Fruit fly (Drosophila melanogaster) whole organism, embryonic: ENCODE measurements around the gene CG17154.

ENCODE experiments used
- Antp ChIP-seq: fragments of 200-800 bp; sonication (Bioruptor generic); optimal IDR thresholded peaks from 3 replicates; lab custom pipeline; 2016; ENCODE audit warnings: missing biosample characterization, missing genetic modification characterization
- Atf6 ChIP-seq: fragments of 200-800 bp; sonication (Bioruptor generic); IDR thresholded peaks from 2 replicates; pipeline ENCODE4 v1.3.6; 2022; ENCODE audit warnings: missing biosample characterization, missing genetic modification characterization
- Bgb ChIP-seq: fragments of 200-800 bp; sonication (Bioruptor generic); IDR thresholded peaks from 2 replicates; pipeline ENCODE4 v1.3.6; 2022; ENCODE audit warnings: missing biosample characterization, missing genetic modification characterization; ENCODE audit not compliant: partially characterized antibody
- CG11504 ChIP-seq: fragments of 200-800 bp; sonication (Bioruptor generic); optimal IDR thresholded peaks from 3 replicates; lab custom pipeline; 2019; ENCODE audit warnings: missing biosample characterization, mild to moderate bottlenecking, missing genetic modification characterization, moderate library complexity
- CG13287 ChIP-seq: fragments of 200-800 bp; sonication (Bioruptor generic); IDR thresholded peaks from 2 replicates; pipeline ENCODE4 v1.3.6; 2022; ENCODE audit warnings: missing biosample characterization, missing genetic modification characterization; ENCODE audit not compliant: partially characterized antibody
- CG13424 ChIP-seq: fragments of 200-800 bp; sonication (Bioruptor generic); optimal IDR thresholded peaks from 2 replicates; lab custom pipeline; 2019; ENCODE audit warnings: missing biosample characterization, mild to moderate bottlenecking, missing genetic modification characterization, moderate library complexity
- CG14860 ChIP-seq: fragments of 200-800 bp; sonication (Bioruptor generic); IDR thresholded peaks from 3 replicates; pipeline ENCODE4 v1.3.6; 2022; ENCODE audit warnings: missing biosample characterization, missing genetic modification characterization; ENCODE audit not compliant: partially characterized antibody
- CG17361 ChIP-seq: fragments of 200-800 bp; sonication (Bioruptor generic); IDR thresholded peaks from 3 replicates; pipeline ENCODE4 v1.3.6; 2022; ENCODE audit warnings: missing biosample characterization, missing genetic modification characterization
- CG1792 ChIP-seq: fragments of 200-800 bp; sonication (Bioruptor generic); optimal IDR thresholded peaks from 2 replicates; lab custom pipeline; 2016; ENCODE audit warnings: missing biosample characterization, missing genetic modification characterization
- CG18599 ChIP-seq: fragments of 200-800 bp; sonication (Bioruptor generic); optimal IDR thresholded peaks from 3 replicates; lab custom pipeline; 2017; ENCODE audit warnings: missing biosample characterization, missing genetic modification characterization, mild to moderate bottlenecking, moderate library complexity, missing genetic modification reagents
- CG2199 ChIP-seq: fragments of 200-800 bp; sonication (Bioruptor generic); IDR thresholded peaks from 3 replicates; pipeline ENCODE4 v1.3.6; 2022; ENCODE audit warnings: missing biosample characterization, missing genetic modification characterization
- CG2712 ChIP-seq: fragments of 200-800 bp; optimal IDR thresholded peaks from 3 replicates; lab custom pipeline; 2019; ENCODE audit warnings: missing biosample characterization, mild to moderate bottlenecking, missing genetic modification characterization, moderate library complexity
- CG32767 ChIP-seq: fragments of 200-800 bp; sonication (Bioruptor generic); IDR thresholded peaks from 2 replicates; pipeline ENCODE4 v1.3.6; 2022; ENCODE audit warnings: missing biosample characterization, missing genetic modification characterization
- CG32772 ChIP-seq: fragments of 200-800 bp; sonication (Bioruptor generic); IDR thresholded peaks from 2 replicates; pipeline ENCODE4 v1.3.6; 2022; ENCODE audit warnings: missing biosample characterization, missing genetic modification characterization
- CG42726 ChIP-seq: fragments of 200-800 bp; sonication (Bioruptor generic); IDR thresholded peaks from 2 replicates; pipeline ENCODE4 v1.3.6; 2022; ENCODE audit warnings: missing biosample characterization, missing genetic modification characterization; ENCODE audit not compliant: partially characterized antibody
- CG4820 ChIP-seq: fragments of 200-800 bp; sonication (Bioruptor generic); optimal IDR thresholded peaks from 3 replicates; lab custom pipeline; 2016; ENCODE audit warnings: missing biosample characterization, missing genetic modification characterization
- CG7928 ChIP-seq: fragments of 200-800 bp; sonication (Bioruptor generic); optimal IDR thresholded peaks from 2 replicates; lab custom pipeline; 2017; ENCODE audit warnings: missing biosample characterization, mild to moderate bottlenecking, missing genetic modification characterization
- CG8478 ChIP-seq: fragments of >200 bp; optimal IDR thresholded peaks from 2 replicates; lab custom pipeline; 2018
- CG8765 ChIP-seq: fragments of 200-800 bp; sonication (Bioruptor generic); IDR thresholded peaks from 2 replicates; pipeline ENCODE4 v1.3.6; 2022; ENCODE audit warnings: missing biosample characterization, missing genetic modification characterization
- CrebB ChIP-seq: fragments of 200-800 bp; sonication (Bioruptor generic); optimal IDR thresholded peaks from 3 replicates; lab custom pipeline; 2018; ENCODE audit warnings: missing biosample characterization, mild to moderate bottlenecking, missing genetic modification characterization
- Deaf1 ChIP-seq: fragments of 200-800 bp; optimal IDR thresholded peaks from 3 replicates; lab custom pipeline; 2019; ENCODE audit warnings: missing biosample characterization, mild to moderate bottlenecking, missing genetic modification characterization, moderate library complexity
- Dfd ChIP-seq, 2 experiments: fragments of >200 bp; optimal IDR thresholded peaks; 2 replicates each; lab custom pipeline; 2017; ENCODE audit warnings: missing biosample characterization in 2 of 2, missing genetic modification characterization in 2 of 2
- Dp ChIP-seq: fragments of 200-800 bp; sonication (Bioruptor generic); optimal IDR thresholded peaks from 2 replicates; lab custom pipeline; 2018; ENCODE audit warnings: missing biosample characterization, mild to moderate bottlenecking, missing genetic modification characterization, moderate library complexity
- Elba2 ChIP-seq: fragments of 200-800 bp; sonication (Bioruptor generic); optimal IDR thresholded peaks from 3 replicates; lab custom pipeline; 2016; ENCODE audit warnings: missing biosample characterization, missing genetic modification characterization
- Hand ChIP-seq: fragments of 200-800 bp; sonication (Bioruptor generic); optimal IDR thresholded peaks from 2 replicates; lab custom pipeline; 2017; ENCODE audit warnings: mild to moderate bottlenecking, missing biosample characterization, missing genetic modification reagents, missing genetic modification characterization
- HmgD ChIP-seq: fragments of 200-800 bp; sonication (Bioruptor generic); optimal IDR thresholded peaks from 3 replicates; lab custom pipeline; 2016; ENCODE audit warnings: missing biosample characterization, missing genetic modification characterization
- HmgZ ChIP-seq: fragments of 200-800 bp; sonication (Bioruptor generic); optimal IDR thresholded peaks from 2 replicates; lab custom pipeline; 2018; ENCODE audit warnings: missing biosample characterization, mild to moderate bottlenecking, missing genetic modification characterization
- Jarid2 ChIP-seq: fragments of 200-800 bp; sonication (Bioruptor generic); optimal IDR thresholded peaks from 3 replicates; lab custom pipeline; 2017; ENCODE audit warnings: mild to moderate bottlenecking, missing biosample characterization, missing genetic modification reagents, missing genetic modification characterization
- Lim3 ChIP-seq: fragments of 200-800 bp; sonication (Bioruptor generic); IDR thresholded peaks from 2 replicates; pipeline ENCODE4 v1.3.6; 2022; ENCODE audit warnings: missing biosample characterization, missing genetic modification characterization
- Mrtf ChIP-seq: fragments of 200-800 bp; sonication (Bioruptor generic); IDR thresholded peaks from 3 replicates; pipeline ENCODE4 v1.3.6; 2022; ENCODE audit warnings: missing biosample characterization, missing genetic modification characterization
- NFAT ChIP-seq: fragments of 200-800 bp; sonication (Bioruptor generic); IDR thresholded peaks from 2 replicates; pipeline ENCODE4 v1.3.6; 2022; ENCODE audit warnings: missing biosample characterization, missing genetic modification characterization
- Nf-YB ChIP-seq: fragments of 200-800 bp; sonication (Bioruptor generic); optimal IDR thresholded peaks from 3 replicates; lab custom pipeline; 2019; ENCODE audit warnings: missing biosample characterization, mild to moderate bottlenecking, missing genetic modification characterization, moderate library complexity
- Optix ChIP-seq: fragments of 200-800 bp; sonication (Bioruptor generic); IDR thresholded peaks from 3 replicates; pipeline ENCODE4 v1.3.6; 2022; ENCODE audit warnings: missing biosample characterization, missing genetic modification characterization
- Taf1 ChIP-seq: fragments of 200-800 bp; sonication (Bioruptor generic); IDR thresholded peaks from 2 replicates; pipeline ENCODE4 v1.3.6; 2022; ENCODE audit warnings: missing biosample characterization, missing genetic modification characterization
- crol ChIP-seq: fragments of 200-800 bp; sonication (Bioruptor generic); IDR thresholded peaks from 2 replicates; pipeline ENCODE4 v1.3.6; 2022; ENCODE audit warnings: missing biosample characterization, missing genetic modification characterization
- dm ChIP-seq: fragments of 200-800 bp; sonication (Bioruptor generic); optimal IDR thresholded peaks from 3 replicates; lab custom pipeline; 2016; ENCODE audit warnings: missing biosample characterization, missing genetic modification characterization
- dpn ChIP-seq, 2 experiments: fragments of 200-800 bp; sonication (Bioruptor generic); optimal IDR thresholded peaks; 3 replicates each; lab custom pipeline; 2016; ENCODE audit warnings: missing biosample characterization in 2 of 2, missing genetic modification characterization in 2 of 2
- gro ChIP-seq: fragments of 200-800 bp; sonication (Bioruptor generic); optimal IDR thresholded peaks from 2 replicates; lab custom pipeline; 2016; ENCODE audit warnings: missing biosample characterization, missing genetic modification characterization
- hth ChIP-seq: fragments of >200 bp; optimal IDR thresholded peaks from 2 replicates; lab custom pipeline; 2017; ENCODE audit warnings: inconsistent platforms
- ind ChIP-seq: fragments of 200-800 bp; sonication (Bioruptor generic); optimal IDR thresholded peaks from 3 replicates; lab custom pipeline; 2016; ENCODE audit warnings: missing biosample characterization, missing genetic modification characterization
- jigr1 ChIP-seq: fragments of 200-800 bp; sonication (Bioruptor generic); IDR thresholded peaks from 3 replicates; pipeline ENCODE4 v1.3.6; 2022; ENCODE audit warnings: missing biosample characterization, missing genetic modification characterization
- jing ChIP-seq: fragments of 200-800 bp; sonication (Bioruptor generic); optimal IDR thresholded peaks from 2 replicates; lab custom pipeline; 2018; ENCODE audit warnings: missing biosample characterization, mild to moderate bottlenecking, missing genetic modification characterization
- ken ChIP-seq: fragments of 200-800 bp; sonication (Bioruptor generic); IDR thresholded peaks from 3 replicates; pipeline ENCODE4 v1.3.6; 2022; ENCODE audit warnings: missing biosample characterization, missing genetic modification characterization
- mirr ChIP-seq: fragments of 200-800 bp; sonication (Bioruptor generic); optimal IDR thresholded peaks from 3 replicates; lab custom pipeline; 2018; ENCODE audit warnings: missing biosample characterization, mild to moderate bottlenecking, missing genetic modification characterization
- odd ChIP-seq: fragments of 200-800 bp; sonication (Bioruptor generic); optimal IDR thresholded peaks from 2 replicates; lab custom pipeline; 2017; ENCODE audit warnings: missing biosample characterization, mild to moderate bottlenecking, missing genetic modification characterization
- row ChIP-seq: fragments of 200-800 bp; sonication (Bioruptor generic); IDR thresholded peaks from 3 replicates; pipeline ENCODE4 v1.3.6; 2022; ENCODE audit warnings: missing biosample characterization, missing genetic modification characterization
- run ChIP-seq: fragments of 200-800 bp; sonication (Bioruptor generic); optimal IDR thresholded peaks from 3 replicates; lab custom pipeline; 2018; ENCODE audit warnings: missing biosample characterization, mild to moderate bottlenecking, missing genetic modification characterization
- sens ChIP-seq: fragments of 200-800 bp; sonication (Bioruptor generic); peaks from one replicate; lab custom pipeline; 2016; ENCODE audit warnings: missing biosample characterization, missing genetic modification characterization
- ttk ChIP-seq: fragments of 200-800 bp; sonication (Bioruptor generic); IDR thresholded peaks from 2 replicates; pipeline ENCODE4 v2.1.2; 2022; ENCODE audit warnings: missing biosample characterization, missing genetic modification characterization
- unc-4 ChIP-seq: fragments of 200-800 bp; sonication (Bioruptor generic); IDR thresholded peaks from 2 replicates; pipeline ENCODE4 v1.3.6; 2022; ENCODE audit warnings: missing biosample characterization, missing genetic modification characterization; ENCODE audit not compliant: partially characterized antibody
- wek ChIP-seq: fragments of 200-800 bp; sonication (Bioruptor generic); optimal IDR thresholded peaks from 3 replicates; lab custom pipeline; 2018; ENCODE audit warnings: missing biosample characterization, mild to moderate bottlenecking, missing genetic modification characterization, moderate library complexity

Gene CG17154

DNA sequence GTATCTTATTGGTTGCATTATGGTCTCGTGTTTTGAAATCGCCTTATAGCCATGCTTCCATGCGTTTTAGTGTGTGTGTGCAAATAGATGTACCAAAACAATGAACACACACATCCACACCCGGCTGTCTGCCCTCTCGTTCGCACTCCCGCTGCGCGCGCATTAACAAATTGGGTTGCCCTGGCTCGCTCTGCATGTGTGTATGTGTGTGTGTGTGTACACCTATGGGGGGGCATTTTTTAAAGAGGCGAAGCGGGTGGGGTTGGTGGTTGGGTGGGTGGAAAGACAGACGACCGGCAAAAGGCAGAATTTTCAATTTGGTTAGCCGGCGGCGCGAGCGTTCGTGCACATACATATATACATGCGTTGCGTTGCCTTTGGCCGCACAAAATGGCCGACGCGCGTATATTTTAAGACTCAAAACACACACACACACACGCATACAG, 35.7 kb downstream of the CG17154 start (continued):
- TF ChIP-seq jigr1 (GFP tag; lab: Robert Waterston, UW) (no peak), odd (GFP tag; lab: Kevin White, UChicago) (no peak), Lim3 (GFP tag; lab: Robert Waterston, UW) (no peak), run (peak; percentile 13), CG7928 (GFP tag; lab: Kevin White, UChicago) (peak; percentile 60), CrebB (peak; percentile 51), CG2712 (tag; lab: Kevin White, UChicago) (peak; percentile 16), CG1792 (GFP tag; lab: Kevin White, UChicago) (no peak), jing (GFP tag; lab: Kevin White, UChicago) (no peak), ken (GFP tag; lab: Robert Waterston, UW) (0 out of 3 replicates have a peak, but pooled peaks have one; percentile 25), CG8478 (lab: Kevin White, UChicago) (peak; percentile 91), dpn (GFP tag; optimal IDR thresholded peaks at IDR 0.05; lab: Kevin White, UChicago) (no peak), CG8765 (GFP tag; lab: Robert Waterston, UW) (no peak), Bgb (GFP tag; lab: Robert Waterston, UW) (peak; percentile 41; the same call in 1 of the 2 replicates), CG14860 (GFP tag; lab: Robert Waterston, UW) (no peak), CG42726 (GFP tag; lab: Robert Waterston, UW) (peak; percentile 38; the same call in 1 of the 2 replicates), Mrtf (GFP tag; lab: Robert Waterston, UW) (no peak), Atf6 (GFP tag; lab: Robert Waterston, UW) (peak; percentile 22; the same call in 1 of the 2 replicates), CG32772 (GFP tag; lab: Robert Waterston, UW) (0 out of 2 replicates have a peak, but pooled peaks have one; percentile 10), CG18599 (no peak), Dp (GFP tag; lab: Kevin White, UChicago) (peak; percentile 19), sens (GFP tag; lab: Kevin White, UChicago) (peak; percentile 60), dm (peak; percentile 35), CG13424 (tag; lab: Kevin White, UChicago) (peak; percentile 29), gro (GFP tag; lab: Kevin White, UChicago) (peak; percentile 11), CG13287 (GFP tag; lab: Robert Waterston, UW) (peak; percentile 52; the same call in 1 of the 2 replicates), Optix (0 out of 3 replicates have a peak, but pooled peaks have one; percentile 46), mirr (peak; percentile 91), Dfd (GFP tag; optimal IDR thresholded peaks at IDR 0.05; lab: Kevin White, UChicago) (no peak), Hand (GFP tag; lab: Kevin White, UChicago) (no peak), Antp (GFP tag; lab: Kevin White, UChicago) (no peak), unc-4 (GFP tag; lab: Robert Waterston, UW) (0 out of 2 replicates have a peak, but pooled peaks have one; percentile 19), ind (GFP tag; lab: Kevin White, UChicago) (no peak), HmgD (no peak), Elba2 (GFP tag; lab: Kevin White, UChicago) (peak; percentile 95), crol (GFP tag; lab: Robert Waterston, UW) (peak; percentile 98), NFAT (GFP tag; lab: Robert Waterston, UW) (peak; percentile 54; the same call in 1 of the 2 replicates), wek (peak; percentile 60), Nf-YB (GFP tag; lab: Kevin White, UChicago) (peak; percentile 67), CG32767 (GFP tag; lab: Robert Waterston, UW) (peak; percentile 86), Taf1 (GFP tag; lab: Robert Waterston, UW) (peak; percentile 10; the same call in 1 of the 2 replicates), Jarid2 (GFP tag; lab: Kevin White, UChicago) (no peak), CG4820 (GFP tag; lab: Kevin White, UChicago) (no peak), HmgZ (peak; percentile 93), ttk (peak; percentile 72; the same call in 1 of the 2 replicates), Deaf1 (tag; lab: Kevin White, UChicago) (peak; percentile 70), hth (no peak), CG11504 (peak; percentile 16), CG17361 (no peak), row (GFP tag; lab: Robert Waterston, UW) (peak; percentile 11; the same call in 1 of the 3 replicates), CG2199 (peak; percentile 80; the same call in 2 of the 3 replicates)
